Worm (Caenorhabditis elegans) whole organism, L1 larva: Measurements from ENCODE around the gene F44A6.5.

Source experiments
- C16A3.4 ChIP-seq: fragments of 150-350 bp; optimal IDR thresholded peaks from 2 replicates; lab custom pipeline; 2014; ENCODE audit warnings: missing biosample characterization, missing genetic modification characterization
- F16B12.6 ChIP-seq: fragments of 150-350 bp; optimal IDR thresholded peaks from 2 replicates; lab custom pipeline; 2014; ENCODE audit warnings: missing biosample characterization, missing genetic modification characterization
- aha-1 ChIP-seq: fragments of 150-350 bp; optimal IDR thresholded peaks from 2 replicates; lab custom pipeline; 2014; ENCODE audit warnings: missing biosample characterization, missing genetic modification characterization
- alr-1 ChIP-seq: fragments of 200-800 bp; sonication (Bioruptor generic); optimal IDR thresholded peaks from 2 replicates; lab custom pipeline; 2018; ENCODE audit warnings: borderline replicate concordance, mild to moderate bottlenecking, missing genetic modification characterization, missing compliant biosample characterization
- ceh-63 ChIP-seq: fragments of 200-800 bp; sonication (Bioruptor generic); optimal IDR thresholded peaks from 2 replicates; lab custom pipeline; 2018; ENCODE audit warnings: mild to moderate bottlenecking, missing genetic modification characterization, missing compliant biosample characterization
- ceh-8 ChIP-seq: fragments of 200-800 bp; sonication (Bioruptor generic); optimal IDR thresholded peaks from 2 replicates; lab custom pipeline; 2018; ENCODE audit warnings: mild to moderate bottlenecking, missing genetic modification characterization, moderate library complexity, missing compliant biosample characterization
- ceh-82 ChIP-seq, 3 experiments: fragments of 150-350 bp in 1 of 3; sonication (generic microtip) in 2 of 3; optimal IDR thresholded peaks; 2 replicates each; lab custom pipeline; 2014 to 2017; ENCODE audit warnings: missing biosample characterization in 3 of 3, missing genetic modification characterization in 3 of 3
- ceh-88 ChIP-seq: fragments of 200-800 bp; sonication (Bioruptor generic); IDR thresholded peaks from 2 replicates; pipeline ENCODE4 v1.3.6; 2022; ENCODE audit warnings: missing genetic modification characterization, missing compliant biosample characterization
- dsc-1 ChIP-seq: sonication (generic microtip); optimal IDR thresholded peaks from 2 replicates; lab custom pipeline; 2016; ENCODE audit warnings: mild to moderate bottlenecking, missing genetic modification characterization, missing compliant biosample characterization
- efl-1 ChIP-seq, 4 experiments: fragments of 150-350 bp; optimal IDR thresholded peaks in 3 of 4; peaks in 1 of 4; 1 replicate in 1 of 4; 2 replicates in 3 of 4; lab custom pipeline; 2014; ENCODE audit warnings: missing biosample characterization in 2 of 4, missing genetic modification characterization in 2 of 4, missing genetic modification reagents in 2 of 4
- efl-3 ChIP-seq: fragments of 200-800 bp; sonication (Bioruptor generic); optimal IDR thresholded peaks from 2 replicates; lab custom pipeline; 2018; ENCODE audit warnings: mild to moderate bottlenecking, missing genetic modification characterization, missing compliant biosample characterization
- fkh-8 ChIP-seq: sonication (generic microtip); optimal IDR thresholded peaks from 2 replicates; lab custom pipeline; 2016; ENCODE audit warnings: mild to moderate bottlenecking, missing genetic modification characterization, missing compliant biosample characterization
- hlh-17 ChIP-seq: fragments of 200-800 bp; sonication (Bioruptor generic); optimal IDR thresholded peaks from 2 replicates; lab custom pipeline; 2018; ENCODE audit warnings: missing genetic modification characterization, mild to moderate bottlenecking, missing compliant biosample characterization, moderate library complexity, borderline replicate concordance
- hpl-2 ChIP-seq: fragments of 150-350 bp; optimal IDR thresholded peaks from 2 replicates; lab custom pipeline; 2014; ENCODE audit warnings: missing biosample characterization, missing genetic modification reagents, missing genetic modification characterization
- irx-1 ChIP-seq: sonication (generic microtip); optimal IDR thresholded peaks from 2 replicates; lab custom pipeline; 2016; ENCODE audit warnings: missing genetic modification characterization, missing compliant biosample characterization
- lin-14 ChIP-seq: fragments of 200-800 bp; sonication (Bioruptor generic); optimal IDR thresholded peaks from 2 replicates; lab custom pipeline; 2018; ENCODE audit warnings: mild to moderate bottlenecking, missing genetic modification characterization, moderate library complexity, missing compliant biosample characterization
- lin-15B ChIP-seq: fragments of 150-350 bp; sonication (generic microtip); optimal IDR thresholded peaks from 3 replicates; lab custom pipeline; 2014; ENCODE audit warnings: missing biosample characterization, missing genetic modification characterization
- lin-35 ChIP-seq, 2 experiments: fragments of 150-350 bp; optimal IDR thresholded peaks; 2 replicates each; lab custom pipeline; 2014; ENCODE audit warnings: missing biosample characterization in 2 of 2, missing genetic modification characterization in 2 of 2, missing genetic modification reagents in 2 of 2
- lin-39 ChIP-seq: fragments of 150-350 bp; optimal IDR thresholded peaks from 2 replicates; lab custom pipeline; 2014; ENCODE audit warnings: missing biosample characterization, missing genetic modification reagents, missing genetic modification characterization
- lsy-2 ChIP-seq, 2 experiments: fragments of 150-350 bp; optimal IDR thresholded peaks; 2 replicates each; lab custom pipeline; 2014; ENCODE audit warnings: missing biosample characterization in 2 of 2, missing genetic modification characterization in 2 of 2
- mdl-1 ChIP-seq, 2 experiments: fragments of 150-350 bp; optimal IDR thresholded peaks; 2 replicates each; lab custom pipeline; 2014 to 2017; ENCODE audit warnings: missing biosample characterization in 2 of 2, missing genetic modification characterization in 2 of 2, inconsistent platforms in 1 of 2
- mep-1 ChIP-seq: fragments of 150-350 bp; optimal IDR thresholded peaks from 2 replicates; lab custom pipeline; 2014; ENCODE audit warnings: missing biosample characterization, missing genetic modification characterization
- nhr-11 ChIP-seq: fragments of 150-350 bp; optimal IDR thresholded peaks from 2 replicates; lab custom pipeline; 2014; ENCODE audit warnings: missing biosample characterization, missing genetic modification characterization
- nhr-12 ChIP-seq: sonication (generic microtip); optimal IDR thresholded peaks from 2 replicates; lab custom pipeline; 2017; ENCODE audit warnings: missing biosample characterization, missing genetic modification characterization
- nhr-237 ChIP-seq: fragments of 150-350 bp; optimal IDR thresholded peaks from 2 replicates; lab custom pipeline; 2014; ENCODE audit warnings: missing biosample characterization, missing genetic modification characterization
- nhr-28 ChIP-seq: fragments of 150-350 bp; optimal IDR thresholded peaks from 2 replicates; lab custom pipeline; 2014; ENCODE audit warnings: missing biosample characterization, missing genetic modification characterization
- nhr-47 ChIP-seq: sonication (generic microtip); optimal IDR thresholded peaks from 2 replicates; lab custom pipeline; 2016; ENCODE audit warnings: mild to moderate bottlenecking, missing genetic modification characterization, moderate library complexity, missing compliant biosample characterization
- nhr-71 ChIP-seq: sonication (generic microtip); optimal IDR thresholded peaks from 2 replicates; lab custom pipeline; 2016; ENCODE audit warnings: mild to moderate bottlenecking, missing genetic modification characterization, moderate library complexity, missing compliant biosample characterization
- nhr-76 ChIP-seq: sonication (generic microtip); optimal IDR thresholded peaks from 2 replicates; lab custom pipeline; 2017; ENCODE audit warnings: missing biosample characterization, missing genetic modification characterization
- nhr-77 ChIP-seq: fragments of 150-350 bp; optimal IDR thresholded peaks from 2 replicates; lab custom pipeline; 2014; ENCODE audit warnings: missing biosample characterization, missing genetic modification characterization
- nhr-85 ChIP-seq: sonication (generic microtip); peaks from one replicate; lab custom pipeline; 2016; ENCODE audit warnings: missing genetic modification characterization, inconsistent platforms, missing compliant biosample characterization
- nhr-90 ChIP-seq: sonication (generic microtip); optimal IDR thresholded peaks from 2 replicates; lab custom pipeline; 2016; ENCODE audit warnings: mild to moderate bottlenecking, missing genetic modification characterization, missing compliant biosample characterization; ENCODE audit not compliant: poor library complexity
- pag-3 ChIP-seq: sonication (generic microtip); optimal IDR thresholded peaks from 2 replicates; lab custom pipeline; 2017; ENCODE audit warnings: missing genetic modification characterization, mild to moderate bottlenecking, missing compliant biosample characterization, antibody characterized with exemption, borderline replicate concordance; ENCODE audit not compliant: insufficient read depth
- pax-3 ChIP-seq: fragments of 200-800 bp; sonication (Bioruptor generic); optimal IDR thresholded peaks from 2 replicates; lab custom pipeline; 2018; ENCODE audit warnings: mild to moderate bottlenecking, missing genetic modification characterization, moderate library complexity, missing compliant biosample characterization
- snpc-4 ChIP-seq: fragments of 150-350 bp; optimal IDR thresholded peaks from 2 replicates; lab custom pipeline; 2014; ENCODE audit warnings: missing biosample characterization, missing genetic modification characterization
- snu-23 ChIP-seq: sonication (generic microtip); optimal IDR thresholded peaks from 2 replicates; lab custom pipeline; 2016; ENCODE audit warnings: missing genetic modification characterization, missing compliant biosample characterization
- sox-4 ChIP-seq: sonication (generic microtip); optimal IDR thresholded peaks from 2 replicates; lab custom pipeline; 2016; ENCODE audit warnings: missing genetic modification characterization, missing compliant biosample characterization
- sptf-1 ChIP-seq: fragments of 150-350 bp; optimal IDR thresholded peaks from 2 replicates; lab custom pipeline; 2014; ENCODE audit warnings: missing biosample characterization, missing genetic modification characterization
- tlp-1 ChIP-seq: fragments of 150-350 bp; optimal IDR thresholded peaks from 2 replicates; lab custom pipeline; 2014; ENCODE audit warnings: missing biosample characterization, missing genetic modification characterization
- unc-98 ChIP-seq: fragments of 200-800 bp; sonication (Bioruptor generic); IDR thresholded peaks from 2 replicates; pipeline ENCODE4 v1.3.6; 2022; ENCODE audit warnings: missing genetic modification characterization, missing compliant biosample characterization
- vab-15 ChIP-seq: sonication (generic microtip); optimal IDR thresholded peaks from 2 replicates; lab custom pipeline; 2017; ENCODE audit warnings: missing genotype, mild to moderate bottlenecking, missing genetic modification characterization, missing compliant biosample characterization
- zag-1 ChIP-seq: fragments of 150-350 bp; optimal IDR thresholded peaks from 2 replicates; lab custom pipeline; 2014; ENCODE audit warnings: missing biosample characterization, missing genetic modification characterization
- zip-4 ChIP-seq: fragments of 200-800 bp; sonication (Bioruptor generic); optimal IDR thresholded peaks from 2 replicates; lab custom pipeline; 2018; ENCODE audit warnings: mild to moderate bottlenecking, missing genetic modification characterization, moderate library complexity, missing compliant biosample characterization
- ztf-11 ChIP-seq, 2 experiments: sonication (generic microtip); optimal IDR thresholded peaks; 2 replicates each; lab custom pipeline; 2016 to 2017; ENCODE audit warnings: missing genetic modification characterization in 2 of 2, missing biosample characterization in 1 of 2, missing compliant biosample characterization in 1 of 2

F44A6.5 gene

DNA sequence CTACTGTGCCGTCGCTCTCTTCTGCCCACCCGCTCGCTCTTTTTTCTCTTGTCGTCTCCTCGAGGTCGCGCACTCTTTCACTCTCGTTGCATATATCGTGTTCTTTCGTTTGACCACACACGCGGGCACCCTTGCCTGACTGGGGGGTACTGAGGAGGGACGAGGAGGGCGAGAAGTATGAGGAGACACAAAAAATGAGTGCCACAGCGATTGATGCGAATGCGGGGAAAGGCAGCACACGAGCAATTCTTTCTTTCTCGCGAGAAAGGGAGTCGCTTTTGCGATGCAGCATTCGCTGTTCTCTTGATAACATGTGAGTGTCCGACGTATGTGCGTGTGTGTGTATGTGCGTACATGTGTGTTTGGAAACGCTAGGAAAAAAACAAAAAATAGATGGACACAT is 30.2 kb downstream of the F44A6.5 start (continued):
- TF ChIP-seq F16B12.6 (no peak), ztf-11 (tag; optimal IDR thresholded peaks at IDR 0.05; lab: Kevin White, UChicago) (peak in 1 of 2 experiments; percentile 66), irx-1 (peak; percentile 74), fkh-8 (tag; lab: Kevin White, UChicago) (peak; percentile 81), sox-4 (peak; percentile 69), dsc-1 (tag; lab: Kevin White, UChicago) (peak; percentile 75), pax-3 (tag; lab: Kevin White, UChicago) (peak; percentile 68), nhr-47 (tag; lab: Kevin White, UChicago) (peak; percentile 78), nhr-76 (no peak), tlp-1 (no peak), nhr-90 (tag; lab: Kevin White, UChicago) (peak; percentile 54), lin-35 (GFP tag; optimal IDR thresholded peaks at IDR 0.05; lab: Kevin White, UChicago) (peak; percentile 53 to 58), nhr-28 (tag; lab: Kevin White, UChicago) (no peak), snu-23 (GFP tag; lab: Kevin White, UChicago) (peak; percentile 82), aha-1 (no peak), hpl-2 (GFP tag; lab: Kevin White, UChicago) (no peak), ceh-63 (GFP tag; lab: Kevin White, UChicago) (no peak), ceh-82 (tag; optimal IDR thresholded peaks at IDR 0.05; lab: Kevin White, UChicago) (peak; percentile 36 to 84 (median 39)), nhr-77 (tag; lab: Kevin White, UChicago) (peak; percentile 54), snpc-4 (tag; lab: Kevin White, UChicago) (peak; percentile 28), mep-1 (tag; lab: Kevin White, UChicago) (peak; percentile 90), mdl-1 (tag; optimal IDR thresholded peaks at IDR 0.05; lab: Kevin White, UChicago) (peak; percentile 31 to 72), nhr-11 (peak; percentile 13), hlh-17 (no peak), efl-1 (optimal IDR thresholded peaks at IDR 0.05; lab: Kevin White, UChicago) (peak; percentile 45 to 62), efl-1 (GFP tag; optimal IDR thresholded peaks at IDR 0.05 in 1 of 2; lab: Kevin White, UChicago) (peak in 1 of 2 experiments; percentile 63), lin-39 (tag; lab: Kevin White, UChicago) (no peak), unc-98 (GFP tag; lab: Robert Waterston, UW) (no peak), lin-15B (tag; lab: Kevin White, UChicago) (no peak), nhr-71 (tag; lab: Kevin White, UChicago) (peak; percentile 89), nhr-12 (no peak), nhr-237 (tag; lab: Kevin White, UChicago) (no peak), ceh-88 (GFP tag; lab: Robert Waterston, UW) (peak; percentile 24; the same call in 1 of the 2 replicates), ceh-8 (GFP tag; lab: Kevin White, UChicago) (peak; percentile 74), alr-1 (tag; lab: Kevin White, UChicago) (no peak), nhr-85 (tag; lab: Kevin White, UChicago) (no peak), sptf-1 (tag; lab: Kevin White, UChicago) (no peak), zag-1 (no peak), C16A3.4 (peak; percentile 70), lsy-2 (tag; optimal IDR thresholded peaks at IDR 0.05; lab: Kevin White, UChicago) (peak; percentile 44 to 81), pag-3 (tag; lab: Kevin White, UChicago) (peak; percentile 71), vab-15 (tag; lab: Kevin White, UChicago) (no peak), efl-3 (GFP tag; lab: Kevin White, UChicago) (no peak), lin-14 (GFP tag; lab: Kevin White, UChicago) (peak; percentile 99), zip-4 (GFP tag; lab: Kevin White, UChicago) (peak; percentile 31)
- TF ChIP-seq, all 84 proteins: peak for 47
